Worm (Caenorhabditis elegans) whole organism, young adult: Measurements from ENCODE around the gene nspg-14.
A peak's percentile ranks its signal among the peaks of the same experiment; 100 is the strongest.

Experiments
- B0261.1 ChIP-seq: sonication (generic microtip); optimal IDR thresholded peaks from 2 replicates; lab custom pipeline; 2016; ENCODE audit warnings: mild to moderate bottlenecking, missing genetic modification characterization, moderate library complexity, missing compliant biosample characterization
- C17E4.6 ChIP-seq: fragments of 200-800 bp; sonication (Bioruptor generic); IDR thresholded peaks from 2 replicates; pipeline ENCODE4 v1.3.6; 2022; ENCODE audit warnings: missing genetic modification reagents, missing genetic modification characterization, missing compliant biosample characterization
- F22D6.2 ChIP-seq: sonication (generic microtip); optimal IDR thresholded peaks from 2 replicates; lab custom pipeline; 2016; ENCODE audit warnings: mild to moderate bottlenecking, missing genetic modification characterization, missing compliant biosample characterization
- F39B2.1 ChIP-seq: fragments of 200-800 bp; sonication (Bioruptor generic); IDR thresholded peaks from 2 replicates; pipeline ENCODE4 v1.3.6; 2022; ENCODE audit warnings: missing genetic modification reagents, missing genetic modification characterization, missing compliant biosample characterization
- F49E8.2 ChIP-seq: sonication (generic microtip); optimal IDR thresholded peaks from 3 replicates; lab custom pipeline; 2017; ENCODE audit warnings: missing genetic modification characterization, mild to moderate bottlenecking, missing compliant biosample characterization, antibody characterized with exemption, moderate library complexity; ENCODE audit not compliant: insufficient read depth
- K12H6.12 ChIP-seq: fragments of 200-800 bp; sonication (Bioruptor generic); optimal IDR thresholded peaks from 2 replicates; lab custom pipeline; 2018; ENCODE audit warnings: mild to moderate bottlenecking, missing genetic modification characterization, missing compliant biosample characterization
- Y56A3A.18 ChIP-seq: fragments of 200-800 bp; sonication (Bioruptor generic); IDR thresholded peaks from 2 replicates; pipeline ENCODE4 v1.3.6; 2022; ENCODE audit warnings: missing genetic modification reagents, missing genetic modification characterization, missing compliant biosample characterization
- Y95B8A.8 ChIP-seq: fragments of 200-800 bp; sonication (Bioruptor generic); IDR thresholded peaks from 2 replicates; pipeline ENCODE4 v1.3.6; 2022; ENCODE audit warnings: missing genetic modification reagents, missing genetic modification characterization, missing compliant biosample characterization
- akir-1 ChIP-seq: fragments of 200-800 bp; sonication (Bioruptor generic); optimal IDR thresholded peaks from 2 replicates; lab custom pipeline; 2018; ENCODE audit warnings: mild to moderate bottlenecking, missing genetic modification characterization, moderate library complexity, missing compliant biosample characterization
- atf-7 ChIP-seq: sonication (generic microtip); optimal IDR thresholded peaks from 2 replicates; lab custom pipeline; 2017; ENCODE audit warnings: mild to moderate bottlenecking, missing genetic modification characterization, missing compliant biosample characterization
- athp-1 ChIP-seq: sonication (generic microtip); optimal IDR thresholded peaks from 2 replicates; lab custom pipeline; 2017; ENCODE audit warnings: mild to moderate bottlenecking, missing genetic modification characterization, missing compliant biosample characterization
- attf-3 ChIP-seq: fragments of 200-800 bp; sonication (Bioruptor generic); conservative IDR thresholded peaks from 2 replicates; pipeline ENCODE4 v1.3.6; 2022; ENCODE audit warnings: missing genetic modification reagents, missing genetic modification characterization, missing compliant biosample characterization
- attf-5 ChIP-seq: fragments of 200-800 bp; sonication (Bioruptor generic); optimal IDR thresholded peaks from 2 replicates; lab custom pipeline; 2018; ENCODE audit warnings: mild to moderate bottlenecking, missing genetic modification characterization, missing compliant biosample characterization
- cebp-1 ChIP-seq, 2 experiments: fragments of 200-800 bp in 1 of 2; sonication (Bioruptor generic) in 1 of 2; sonication (generic microtip) in 1 of 2; IDR thresholded peaks in 1 of 2; optimal IDR thresholded peaks in 1 of 2; 2 replicates each; pipeline versions ENCODE4 v1.3.6 to Lab custom; 2017 to 2022; ENCODE audit warnings: missing compliant biosample characterization in 2 of 2, missing genetic modification characterization in 2 of 2, mild to moderate bottlenecking in 1 of 2, missing genetic modification reagents in 1 of 2, moderate library complexity in 1 of 2
- ceh-27 ChIP-seq: fragments of 200-800 bp; sonication (Bioruptor generic); optimal IDR thresholded peaks from 2 replicates; lab custom pipeline; 2018; ENCODE audit warnings: mild to moderate bottlenecking, missing genetic modification characterization, moderate library complexity, missing compliant biosample characterization
- ceh-40 ChIP-seq: fragments of 200-800 bp; sonication (Bioruptor generic); IDR thresholded peaks from 2 replicates; pipeline ENCODE4 v1.3.6; 2022; ENCODE audit warnings: missing genetic modification characterization, missing compliant biosample characterization
- ceh-58 ChIP-seq: fragments of 200-800 bp; sonication (Bioruptor generic); IDR thresholded peaks from 2 replicates; pipeline ENCODE4 v1.3.6; 2022; ENCODE audit warnings: missing genetic modification characterization, missing compliant biosample characterization
- ceh-79 ChIP-seq: sonication (generic microtip); optimal IDR thresholded peaks from 2 replicates; lab custom pipeline; 2017; ENCODE audit warnings: mild to moderate bottlenecking, missing genetic modification characterization, missing compliant biosample characterization
- ceh-91 ChIP-seq: fragments of 200-800 bp; sonication (Bioruptor generic); IDR thresholded peaks from 2 replicates; pipeline ENCODE4 v1.3.6; 2022; ENCODE audit warnings: missing genetic modification reagents, missing genetic modification characterization, missing compliant biosample characterization
- chd-7 ChIP-seq: sonication (generic microtip); optimal IDR thresholded peaks from 2 replicates; lab custom pipeline; 2016; ENCODE audit warnings: mild to moderate bottlenecking, missing genetic modification characterization, moderate library complexity, missing compliant biosample characterization
- dox-1 ChIP-seq: fragments of 200-800 bp; sonication (Bioruptor generic); IDR thresholded peaks from 2 replicates; pipeline ENCODE4 v1.3.6; 2022; ENCODE audit warnings: missing genetic modification reagents, missing genetic modification characterization, missing compliant biosample characterization
- egl-44 ChIP-seq: fragments of 200-800 bp; sonication (Bioruptor generic); IDR thresholded peaks from 2 replicates; pipeline ENCODE4 v1.3.6; 2022; ENCODE audit warnings: missing genetic modification reagents, missing genetic modification characterization, missing compliant biosample characterization
- ekl-4 ChIP-seq: fragments of 200-800 bp; sonication (Bioruptor generic); IDR thresholded peaks from 2 replicates; pipeline ENCODE4 v1.3.6; 2022; ENCODE audit warnings: missing genetic modification reagents, missing genetic modification characterization, missing compliant biosample characterization
- gei-17 ChIP-seq: fragments of 200-800 bp; sonication (Bioruptor generic); optimal IDR thresholded peaks from 2 replicates; lab custom pipeline; 2018; ENCODE audit warnings: mild to moderate bottlenecking, missing genetic modification characterization, missing compliant biosample characterization
- hmg-20 ChIP-seq: fragments of 200-800 bp; sonication (Bioruptor generic); IDR thresholded peaks from 2 replicates; pipeline ENCODE4 v1.3.6; 2022; ENCODE audit warnings: missing genetic modification reagents, missing genetic modification characterization, missing compliant biosample characterization
- hrde-1 ChIP-seq: sonication (generic microtip); optimal IDR thresholded peaks from 2 replicates; lab custom pipeline; 2016; ENCODE audit warnings: missing genetic modification characterization, mild to moderate bottlenecking, missing compliant biosample characterization, moderate library complexity, missing genotype, missing genetic modification reagents, borderline replicate concordance
- let-526 ChIP-seq: fragments of 200-800 bp; sonication (Bioruptor generic); IDR thresholded peaks from 2 replicates; pipeline ENCODE4 v1.3.6; 2022; ENCODE audit warnings: missing genetic modification reagents, missing genetic modification characterization, missing compliant biosample characterization
- let-607 ChIP-seq, 2 experiments: fragments of 200-800 bp in 1 of 2; sonication (Bioruptor generic) in 1 of 2; sonication (generic microtip) in 1 of 2; optimal IDR thresholded peaks; 2 replicates each; lab custom pipeline; 2016 to 2018; ENCODE audit warnings: mild to moderate bottlenecking in 2 of 2, missing compliant biosample characterization in 2 of 2, missing genetic modification characterization in 2 of 2, moderate library complexity in 2 of 2, missing genotype in 1 of 2
- lsy-27 ChIP-seq: sonication (generic microtip); optimal IDR thresholded peaks from 2 replicates; lab custom pipeline; 2017; ENCODE audit warnings: missing genetic modification characterization, mild to moderate bottlenecking, missing compliant biosample characterization, antibody characterized with exemption, missing genotype, borderline replicate concordance; ENCODE audit not compliant: insufficient read depth
- madf-10 ChIP-seq: sonication (generic microtip); optimal IDR thresholded peaks from 2 replicates; lab custom pipeline; 2016; ENCODE audit warnings: mild to moderate bottlenecking, missing genetic modification characterization, missing compliant biosample characterization
- nfyb-1 ChIP-seq: fragments of 200-800 bp; sonication (Bioruptor generic); IDR thresholded peaks from 2 replicates; pipeline ENCODE4 v1.3.6; 2022; ENCODE audit warnings: missing genetic modification reagents, missing genetic modification characterization, missing compliant biosample characterization
- nhr-120 ChIP-seq: fragments of 200-800 bp; sonication (Bioruptor generic); IDR thresholded peaks from 2 replicates; pipeline ENCODE4 v1.3.6; 2022; ENCODE audit warnings: missing genetic modification characterization, missing compliant biosample characterization
- nhr-80 ChIP-seq: sonication (generic microtip); optimal IDR thresholded peaks from 2 replicates; lab custom pipeline; 2016; ENCODE audit warnings: missing genetic modification characterization, missing compliant biosample characterization
- nhr-90 ChIP-seq: sonication (generic microtip); optimal IDR thresholded peaks from 2 replicates; lab custom pipeline; 2016; ENCODE audit warnings: missing genotype, mild to moderate bottlenecking, missing genetic modification characterization, missing compliant biosample characterization
- pha-4 ChIP-seq: fragments of 150-350 bp; sonication (generic microtip); optimal IDR thresholded peaks from 2 replicates; lab custom pipeline; 2014; ENCODE audit warnings: missing biosample characterization, missing genetic modification reagents, missing genetic modification characterization
- sea-2 ChIP-seq: fragments of 200-800 bp; sonication (Bioruptor generic); IDR thresholded peaks from 2 replicates; pipeline ENCODE4 v1.3.6; 2022; ENCODE audit warnings: missing genetic modification characterization, missing compliant biosample characterization
- snpc-1.1 ChIP-seq: sonication (generic microtip); optimal IDR thresholded peaks from 2 replicates; lab custom pipeline; 2017; ENCODE audit warnings: missing genetic modification characterization, mild to moderate bottlenecking, missing compliant biosample characterization, antibody characterized with exemption, moderate library complexity, missing genotype, missing genetic modification reagents; ENCODE audit not compliant: insufficient read depth
- snpc-4 ChIP-seq, 5 experiments: fragments of 150-350 bp in 1 of 5; sonication (generic microtip) in 4 of 5; optimal IDR thresholded peaks; 2 replicates each; lab custom pipeline; 2014 to 2018; ENCODE audit warnings: missing genetic modification characterization in 5 of 5, missing biosample characterization in 3 of 5, antibody characterized with exemption in 2 of 5, mild to moderate bottlenecking in 2 of 5, missing compliant biosample characterization in 2 of 5, missing genotype in 2 of 5, moderate library complexity in 2 of 5, missing genetic modification reagents in 1 of 5
- unc-62 ChIP-seq: fragments of 150-350 bp; optimal IDR thresholded peaks from 2 replicates; lab custom pipeline; 2014; ENCODE audit warnings: missing biosample characterization, missing genetic modification reagents, missing genetic modification characterization
- xnd-1 ChIP-seq: sonication (generic microtip); optimal IDR thresholded peaks from 2 replicates; lab custom pipeline; 2016; ENCODE audit warnings: missing genotype, missing genetic modification reagents, missing genetic modification characterization, missing compliant biosample characterization
- zfh-2 ChIP-seq: fragments of 200-800 bp; sonication (Bioruptor generic); conservative IDR thresholded peaks from 2 replicates; pipeline ENCODE4 v1.3.6; 2022; ENCODE audit warnings: missing genetic modification reagents, missing genetic modification characterization, missing compliant biosample characterization
- ztf-18 ChIP-seq: sonication (generic microtip); optimal IDR thresholded peaks from 2 replicates; lab custom pipeline; 2016; ENCODE audit warnings: missing genotype, mild to moderate bottlenecking, missing genetic modification characterization, missing compliant biosample characterization
- ztf-26 ChIP-seq: sonication (generic microtip); optimal IDR thresholded peaks from 2 replicates; lab custom pipeline; 2017; ENCODE audit warnings: missing genetic modification characterization, missing compliant biosample characterization
- ztf-28 ChIP-seq: fragments of 200-800 bp; sonication (Bioruptor generic); IDR thresholded peaks from 2 replicates; pipeline ENCODE4 v1.3.6; 2022; ENCODE audit warnings: missing genetic modification reagents, missing genetic modification characterization, missing compliant biosample characterization
- ztf-3 ChIP-seq: fragments of 200-800 bp; sonication (Bioruptor generic); optimal IDR thresholded peaks from 2 replicates; lab custom pipeline; 2018; ENCODE audit warnings: mild to moderate bottlenecking, missing genetic modification characterization, missing compliant biosample characterization

Gene nspg-14

DNA sequence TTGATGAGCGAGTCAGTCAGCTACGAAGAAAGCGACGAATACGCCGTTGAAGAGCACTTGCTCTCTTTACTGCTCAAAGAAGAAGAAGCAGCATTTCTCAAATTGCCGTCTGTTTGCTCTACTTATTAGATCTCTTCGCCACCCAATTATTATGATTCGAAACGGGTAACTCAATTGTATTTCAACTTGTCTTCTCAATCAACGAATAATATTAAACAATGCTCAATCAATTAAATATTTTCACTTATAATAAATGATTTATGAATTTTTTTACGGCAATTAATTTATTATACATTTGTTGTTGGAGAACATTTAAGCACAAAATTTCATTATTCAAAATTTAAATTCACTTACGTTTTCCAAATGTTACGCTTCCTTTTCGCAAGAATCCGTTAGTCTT lies 25.4 kb downstream of the nspg-14 start:
- no peak for TF ChIP-seq attf-5 (GFP tag; lab: Kevin White, UChicago)
- no peak for TF ChIP-seq F22D6.2 (tag; lab: Kevin White, UChicago)
- no peak for TF ChIP-seq ceh-40 (GFP tag; lab: Robert Waterston, UW)
- no peak for TF ChIP-seq akir-1 (GFP tag; lab: Kevin White, UChicago)
- TF ChIP-seq Y95B8A.8 (GFP tag; lab: Robert Waterston, UW), result no peak
- TF ChIP-seq egl-44 (GFP tag; lab: Robert Waterston, UW), result no peak
- no peak for TF ChIP-seq ztf-3 (GFP tag; lab: Kevin White, UChicago)
- no peak for TF ChIP-seq B0261.1 (tag; lab: Kevin White, UChicago)
- no peak for TF ChIP-seq nfyb-1
- TF ChIP-seq pha-4 (tag; lab: Kevin White, UChicago), result no peak
- TF ChIP-seq attf-3, result no peak
- no peak for TF ChIP-seq ceh-27 (GFP tag; lab: Kevin White, UChicago)
- TF ChIP-seq ztf-18 (tag; lab: Kevin White, UChicago), result no peak
- no peak for TF ChIP-seq C17E4.6
- no peak for TF ChIP-seq ceh-79 (tag; lab: Kevin White, UChicago)
- TF ChIP-seq ceh-91 (GFP tag; lab: Robert Waterston, UW), result no peak

DNA sequence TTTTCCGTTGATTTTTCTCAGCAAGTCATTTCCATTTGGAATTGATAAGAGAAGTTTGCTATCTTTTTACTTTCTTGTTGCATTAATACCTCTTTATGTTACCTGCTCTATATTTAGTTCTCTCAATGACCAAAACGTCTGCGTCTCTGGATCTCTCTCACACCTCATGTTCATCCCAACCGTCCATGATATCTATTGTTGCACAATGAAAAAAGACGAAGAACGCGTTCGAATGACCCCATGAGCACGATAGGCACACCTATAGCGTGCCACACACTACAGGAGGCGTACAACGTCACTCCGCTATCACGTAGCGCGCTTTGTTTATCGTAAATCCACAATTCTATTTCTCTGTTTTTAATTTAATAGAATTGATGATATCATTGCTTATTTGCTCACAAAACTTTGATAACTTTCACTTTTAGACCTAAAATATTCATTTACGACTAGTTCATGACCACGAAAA lies 26.4 kb downstream of the nspg-14 start, which contains the start of gene Y34B4A.2:
TSS of gene Y34B4A.2 (plus strand) at position 328 of the 466 bp plus-strand sequence.
- TF ChIP-seq F39B2.1 (no peak), ceh-79 (tag; lab: Kevin White, UChicago) (no peak), madf-10 (tag; lab: Kevin White, UChicago) (no peak), let-607 (tag; optimal IDR thresholded peaks at IDR 0.05; lab: Kevin White, UChicago) (no peak), ztf-26 (tag; lab: Kevin White, UChicago) (no peak), nhr-90 (tag; lab: Kevin White, UChicago) (no peak), snpc-1.1 (tag; lab: Kevin White, UChicago) (no peak), ztf-28 (no peak), athp-1 (tag; lab: Kevin White, UChicago) (no peak), dox-1 (GFP tag; lab: Robert Waterston, UW) (0 out of 2 replicates have a peak, but pooled peaks have one; percentile 40), ekl-4 (GFP tag; lab: Robert Waterston, UW) (no peak), cebp-1 (GFP tag; IDR thresholded peaks at IDR 0.05; lab: Robert Waterston, UW) (no peak), cebp-1 (tag; optimal IDR thresholded peaks at IDR 0.05; lab: Kevin White, UChicago) (peak; percentile 62), nhr-80 (peak; percentile 88), snpc-4 (GFP tag; optimal IDR thresholded peaks at IDR 0.05; lab: Kevin White, UChicago) (no peak), snpc-4 (tag; optimal IDR thresholded peaks at IDR 0.05; lab: Kevin White, UChicago) (peak in 1 of 4 experiments; percentile 2), lsy-27 (tag; lab: Kevin White, UChicago) (no peak), xnd-1 (tag; lab: Kevin White, UChicago) (no peak), K12H6.12 (tag; lab: Kevin White, UChicago) (no peak), nhr-120 (GFP tag; lab: Robert Waterston, UW) (no peak), egl-44 (GFP tag; lab: Robert Waterston, UW) (no peak), sea-2 (GFP tag; lab: Robert Waterston, UW) (no peak), Y95B8A.8 (GFP tag; lab: Robert Waterston, UW) (no peak), ztf-18 (tag; lab: Kevin White, UChicago) (peak; percentile 8), gei-17 (GFP tag; lab: Kevin White, UChicago) (no peak), ceh-58 (GFP tag; lab: Robert Waterston, UW) (no peak), let-526 (GFP tag; lab: Robert Waterston, UW) (0 out of 2 replicates have a peak, but pooled peaks have one; percentile 18), zfh-2 (GFP tag; lab: Robert Waterston, UW) (no peak), unc-62 (no peak), attf-5 (GFP tag; lab: Kevin White, UChicago) (peak; percentile 29), F49E8.2 (tag; lab: Kevin White, UChicago) (no peak), Y56A3A.18 (GFP tag; lab: Robert Waterston, UW) (no peak), atf-7 (tag; lab: Kevin White, UChicago) (peak; percentile 28), hmg-20 (GFP tag; lab: Robert Waterston, UW) (no peak), hrde-1 (no peak), F22D6.2 (tag; lab: Kevin White, UChicago) (no peak), chd-7 (tag; lab: Kevin White, UChicago) (no peak)
